Fruit fly (Drosophila melanogaster) whole organism, embryonic: ENCODE results near the gene CG13471.

ENCODE experiments used
- Atf3 ChIP-seq: fragments of 200-800 bp; sonication (Bioruptor generic); optimal IDR thresholded peaks from 3 replicates; lab custom pipeline; 2016; ENCODE audit warnings: missing biosample characterization, missing genetic modification characterization
- Atf6 ChIP-seq: fragments of 200-800 bp; sonication (Bioruptor generic); IDR thresholded peaks from 2 replicates; pipeline ENCODE4 v1.3.6; 2022; ENCODE audit warnings: missing biosample characterization, missing genetic modification characterization
- B-H2 ChIP-seq: fragments of 200-800 bp; sonication (Bioruptor generic); optimal IDR thresholded peaks from 2 replicates; lab custom pipeline; 2018; ENCODE audit warnings: missing biosample characterization, mild to moderate bottlenecking, missing genetic modification characterization
- BtbVII ChIP-seq: fragments of 200-800 bp; sonication (Bioruptor generic); optimal IDR thresholded peaks from 3 replicates; lab custom pipeline; 2017; ENCODE audit warnings: missing biosample characterization, mild to moderate bottlenecking, missing genetic modification characterization
- CG10147 ChIP-seq: fragments of 200-800 bp; sonication (Bioruptor generic); optimal IDR thresholded peaks from 2 replicates; lab custom pipeline; 2019; ENCODE audit warnings: missing biosample characterization, mild to moderate bottlenecking, missing genetic modification characterization, moderate library complexity
- CG1024 ChIP-seq: fragments of 200-800 bp; sonication (Bioruptor generic); IDR thresholded peaks from 2 replicates; pipeline ENCODE4 v1.3.6; 2022; ENCODE audit warnings: missing biosample characterization, missing genetic modification characterization
- CG10366 ChIP-seq: fragments of 200-800 bp; sonication (Bioruptor generic); IDR thresholded peaks from 2 replicates; pipeline ENCODE4 v1.3.6; 2022; ENCODE audit warnings: missing biosample characterization, missing genetic modification characterization
- CG10543 ChIP-seq: fragments of 200-800 bp; sonication (Bioruptor generic); optimal IDR thresholded peaks from 3 replicates; lab custom pipeline; 2017; ENCODE audit warnings: missing biosample characterization, mild to moderate bottlenecking, missing genetic modification characterization, moderate library complexity
- CG11093 ChIP-seq: fragments of 200-800 bp; sonication (Bioruptor generic); IDR thresholded peaks from 3 replicates; pipeline ENCODE4 v1.3.6; 2022; ENCODE audit warnings: missing biosample characterization, missing genetic modification characterization
- CG12155 ChIP-seq: fragments of 200-800 bp; sonication (Bioruptor generic); optimal IDR thresholded peaks from 3 replicates; lab custom pipeline; 2016; ENCODE audit warnings: missing biosample characterization, missing genetic modification characterization
- CG12299 ChIP-seq: fragments of 200-800 bp; sonication (Bioruptor generic); optimal IDR thresholded peaks from 2 replicates; lab custom pipeline; 2018; ENCODE audit warnings: missing biosample characterization, mild to moderate bottlenecking, missing genetic modification characterization
- CG13624 ChIP-seq: fragments of 200-800 bp; sonication (Bioruptor generic); optimal IDR thresholded peaks from 2 replicates; lab custom pipeline; 2016; ENCODE audit warnings: missing biosample characterization, missing genetic modification characterization
- CG14050 ChIP-seq: fragments of 200-800 bp; sonication (Bioruptor generic); IDR thresholded peaks from 3 replicates; pipeline ENCODE4 v1.3.6; 2022; ENCODE audit warnings: missing biosample characterization, missing genetic modification characterization
- CG1529 ChIP-seq: fragments of 200-800 bp; sonication (Bioruptor generic); optimal IDR thresholded peaks from 3 replicates; lab custom pipeline; 2018; ENCODE audit warnings: missing biosample characterization, missing genetic modification characterization
- CG1647 ChIP-seq: fragments of 200-800 bp; sonication (Bioruptor generic); optimal IDR thresholded peaks from 3 replicates; lab custom pipeline; 2016; ENCODE audit warnings: missing biosample characterization, missing genetic modification characterization
- CG17385 ChIP-seq: fragments of 200-800 bp; sonication (Bioruptor generic); optimal IDR thresholded peaks from 3 replicates; lab custom pipeline; 2018; ENCODE audit warnings: missing biosample characterization, mild to moderate bottlenecking, missing genetic modification characterization
- CG18011 ChIP-seq: fragments of 200-800 bp; sonication (Bioruptor generic); optimal IDR thresholded peaks from 2 replicates; lab custom pipeline; 2017; ENCODE audit warnings: missing biosample characterization, missing genetic modification characterization, mild to moderate bottlenecking, moderate library complexity, missing genotype
- CG2120 ChIP-seq: fragments of 200-800 bp; sonication (Bioruptor generic); optimal IDR thresholded peaks from 3 replicates; lab custom pipeline; 2016; ENCODE audit warnings: missing biosample characterization, missing genetic modification characterization
- CG3065 ChIP-seq: fragments of 200-800 bp; sonication (Bioruptor generic); optimal IDR thresholded peaks from 2 replicates; lab custom pipeline; 2016; ENCODE audit warnings: missing biosample characterization, missing genetic modification characterization
- CG4404 ChIP-seq: fragments of 200-800 bp; sonication (Bioruptor generic); IDR thresholded peaks from 2 replicates; pipeline ENCODE4 v1.3.6; 2022; ENCODE audit warnings: missing biosample characterization, missing genetic modification characterization
- CG6272 ChIP-seq: fragments of 200-800 bp; sonication (Bioruptor generic); IDR thresholded peaks from 2 replicates; pipeline ENCODE4 v1.3.6; 2022; ENCODE audit warnings: missing biosample characterization, missing genetic modification characterization
- CG7556 ChIP-seq: fragments of 200-800 bp; sonication (Bioruptor generic); optimal IDR thresholded peaks from 2 replicates; lab custom pipeline; 2017; ENCODE audit warnings: missing biosample characterization, mild to moderate bottlenecking, missing genetic modification characterization
- CG9215 ChIP-seq: fragments of 200-800 bp; sonication (Bioruptor generic); IDR thresholded peaks from 2 replicates; pipeline ENCODE4 v1.3.6; 2022; ENCODE audit warnings: missing biosample characterization, missing genetic modification characterization
- Chrac-16 ChIP-seq: fragments of 200-800 bp; sonication (Bioruptor generic); optimal IDR thresholded peaks from 3 replicates; lab custom pipeline; 2016; ENCODE audit warnings: missing biosample characterization, missing genetic modification characterization
- D19B ChIP-seq: fragments of 200-800 bp; sonication (Bioruptor generic); optimal IDR thresholded peaks from 2 replicates; lab custom pipeline; 2017; ENCODE audit warnings: missing biosample characterization, mild to moderate bottlenecking, missing genetic modification characterization
- E2f2 ChIP-seq: fragments of 200-800 bp; sonication (Bioruptor generic); IDR thresholded peaks from 2 replicates; pipeline ENCODE4 v1.3.6; 2022; ENCODE audit warnings: missing biosample characterization, missing genetic modification characterization
- Hand ChIP-seq: fragments of 200-800 bp; sonication (Bioruptor generic); optimal IDR thresholded peaks from 2 replicates; lab custom pipeline; 2017; ENCODE audit warnings: mild to moderate bottlenecking, missing biosample characterization, missing genetic modification reagents, missing genetic modification characterization
- Hr3 ChIP-seq: fragments of 200-800 bp; sonication (Bioruptor generic); optimal IDR thresholded peaks from 3 replicates; lab custom pipeline; 2016; ENCODE audit warnings: missing biosample characterization, missing genetic modification characterization
- Hr39 ChIP-seq: fragments of >200 bp; optimal IDR thresholded peaks from 2 replicates; lab custom pipeline; 2017
- Mrtf ChIP-seq: fragments of 200-800 bp; sonication (Bioruptor generic); IDR thresholded peaks from 3 replicates; pipeline ENCODE4 v1.3.6; 2022; ENCODE audit warnings: missing biosample characterization, missing genetic modification characterization
- Neu2 ChIP-seq: fragments of 200-800 bp; sonication (Bioruptor generic); optimal IDR thresholded peaks from 3 replicates; lab custom pipeline; 2016; ENCODE audit warnings: missing biosample characterization, missing genetic modification characterization, borderline replicate concordance
- Oli ChIP-seq: fragments of 200-800 bp; sonication (Bioruptor generic); optimal IDR thresholded peaks from 2 replicates; lab custom pipeline; 2018; ENCODE audit warnings: missing biosample characterization, mild to moderate bottlenecking, missing genetic modification characterization, moderate library complexity
- Ptx1 ChIP-seq: fragments of 200-800 bp; sonication (Bioruptor generic); IDR thresholded peaks from 2 replicates; pipeline ENCODE4 v1.3.6; 2022; ENCODE audit warnings: missing biosample characterization, missing genetic modification characterization
- Ravus ChIP-seq: fragments of 200-800 bp; sonication (Bioruptor generic); IDR thresholded peaks from 2 replicates; pipeline ENCODE4 v1.3.6; 2022; ENCODE audit warnings: missing biosample characterization, missing genetic modification characterization
- Sry-β ChIP-seq: fragments of 200-800 bp; sonication (Bioruptor generic); optimal IDR thresholded peaks from 2 replicates; lab custom pipeline; 2018; ENCODE audit warnings: missing biosample characterization, mild to moderate bottlenecking, missing genetic modification characterization, moderate library complexity
- TFAM ChIP-seq: fragments of 200-800 bp; sonication (Bioruptor generic); optimal IDR thresholded peaks from 2 replicates; lab custom pipeline; 2017; ENCODE audit warnings: missing biosample characterization, missing genetic modification characterization, inconsistent platforms
- br ChIP-seq: fragments of >200 bp; optimal IDR thresholded peaks from 2 replicates; lab custom pipeline; 2017
- ci ChIP-seq: fragments of 200-800 bp; sonication (Bioruptor generic); IDR thresholded peaks from 3 replicates; pipeline ENCODE4 v1.3.6; 2022; ENCODE audit warnings: missing biosample characterization, missing genetic modification characterization
- dati ChIP-seq: fragments of 200-800 bp; sonication (Bioruptor generic); IDR thresholded peaks from 2 replicates; pipeline ENCODE4 v1.3.6; 2022; ENCODE audit warnings: missing biosample characterization, missing genetic modification characterization
- dm ChIP-seq: fragments of 200-800 bp; sonication (Bioruptor generic); optimal IDR thresholded peaks from 3 replicates; lab custom pipeline; 2016; ENCODE audit warnings: missing biosample characterization, missing genetic modification characterization
- gcm2 ChIP-seq: fragments of 200-800 bp; sonication (Bioruptor generic); optimal IDR thresholded peaks from 2 replicates; lab custom pipeline; 2016; ENCODE audit warnings: missing biosample characterization, missing genetic modification characterization
- gro ChIP-seq: fragments of 200-800 bp; sonication (Bioruptor generic); optimal IDR thresholded peaks from 2 replicates; lab custom pipeline; 2016; ENCODE audit warnings: missing biosample characterization, missing genetic modification characterization
- jumu ChIP-seq: fragments of 200-800 bp; sonication (Bioruptor generic); optimal IDR thresholded peaks from 3 replicates; lab custom pipeline; 2016; ENCODE audit warnings: missing biosample characterization, missing genetic modification characterization
- lab ChIP-seq: fragments of 200-800 bp; sonication (Bioruptor generic); optimal IDR thresholded peaks from 3 replicates; lab custom pipeline; 2017; ENCODE audit warnings: missing biosample characterization, missing genetic modification characterization, mild to moderate bottlenecking, moderate library complexity, missing genetic modification reagents
- oc ChIP-seq: fragments of 200-800 bp; sonication (Bioruptor generic); optimal IDR thresholded peaks from 2 replicates; lab custom pipeline; 2018; ENCODE audit warnings: missing biosample characterization, mild to moderate bottlenecking, missing genetic modification characterization, moderate library complexity
- phol ChIP-seq: fragments of 200-800 bp; sonication (Bioruptor generic); optimal IDR thresholded peaks from 3 replicates; lab custom pipeline; 2018; ENCODE audit warnings: missing biosample characterization, mild to moderate bottlenecking, missing genetic modification characterization, moderate library complexity
- pnt ChIP-seq: fragments of 200-800 bp; sonication (Bioruptor generic); optimal IDR thresholded peaks from 3 replicates; lab custom pipeline; 2016; ENCODE audit warnings: missing biosample characterization, missing genetic modification characterization
- pzg ChIP-seq: fragments of 200-800 bp; sonication (Bioruptor generic); optimal IDR thresholded peaks from 3 replicates; lab custom pipeline; 2018; ENCODE audit warnings: missing biosample characterization, mild to moderate bottlenecking, missing genetic modification characterization, moderate library complexity
- scrt ChIP-seq: fragments of 200-800 bp; sonication (Bioruptor generic); optimal IDR thresholded peaks from 2 replicates; lab custom pipeline; 2018; ENCODE audit warnings: missing biosample characterization, mild to moderate bottlenecking, missing genetic modification characterization, moderate library complexity
- shn ChIP-seq: fragments of 200-800 bp; sonication (Bioruptor generic); optimal IDR thresholded peaks from 3 replicates; lab custom pipeline; 2016; ENCODE audit warnings: missing biosample characterization, missing genetic modification characterization

Gene CG13471

DNA sequence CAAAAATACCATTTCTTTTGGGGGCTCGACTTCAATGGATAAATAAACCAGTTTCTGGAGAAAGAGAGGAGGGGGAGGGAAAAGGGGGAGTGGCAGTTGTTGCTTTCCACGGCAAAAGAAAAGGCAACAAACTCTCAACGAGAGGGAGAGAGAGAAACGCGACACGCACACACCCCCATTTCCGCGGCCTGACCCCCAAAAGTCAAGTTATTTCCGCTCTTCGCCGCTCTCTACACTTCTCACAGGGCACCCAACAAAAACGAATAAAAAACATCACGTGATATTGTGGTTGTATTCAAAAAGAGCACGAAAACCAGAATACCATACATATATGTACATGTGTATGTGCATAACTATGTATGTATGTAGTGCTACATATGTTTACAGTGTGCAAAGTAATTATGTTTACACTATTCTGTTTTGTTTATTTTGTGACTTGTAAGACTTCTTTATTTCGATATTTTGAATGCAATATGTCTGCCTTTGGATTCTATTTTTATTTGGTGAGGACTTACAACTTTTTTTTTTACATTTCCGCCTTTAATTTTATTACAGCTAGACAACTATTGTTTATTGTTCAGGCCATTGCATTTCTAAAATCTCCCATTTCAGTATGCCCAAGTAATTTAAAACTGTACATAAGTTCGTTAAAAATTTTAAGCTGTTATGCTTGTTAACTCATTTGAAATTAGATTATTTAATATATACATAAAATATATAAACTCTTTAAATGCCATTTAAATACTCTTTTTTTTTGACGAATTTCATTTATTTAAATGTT lies 48.0 kb upstream of the CG13471 start (continued):
- TF ChIP-seq CG13624 (GFP tag; lab: Kevin White, UChicago) (peak; percentile 29), Hr3 (peak; percentile 59), CG1024 (GFP tag; lab: Robert Waterston, UW) (no peak), Chrac-16 (GFP tag; lab: Kevin White, UChicago) (peak; percentile 36), Atf3 (GFP tag; lab: Kevin White, UChicago) (peak; percentile 28), Mrtf (GFP tag; lab: Robert Waterston, UW) (0 out of 3 replicates have a peak, but pooled peaks have one; percentile 23), CG10147 (GFP tag; lab: Kevin White, UChicago) (peak; percentile 72), lab (GFP tag; lab: Kevin White, UChicago) (peak; percentile 64), dati (no peak), CG17385 (GFP tag; lab: Kevin White, UChicago) (peak; percentile 72), oc (tag; lab: Kevin White, UChicago) (peak; percentile 49), Ravus (GFP tag; lab: Robert Waterston, UW) (no peak), pnt (GFP tag; lab: Kevin White, UChicago) (peak; percentile 22), Hand (GFP tag; lab: Kevin White, UChicago) (no peak), shn (GFP tag; lab: Kevin White, UChicago) (peak; percentile 24), gro (GFP tag; lab: Kevin White, UChicago) (peak; percentile 64), CG18011 (no peak), phol (tag; lab: Kevin White, UChicago) (peak; percentile 81), D19B (GFP tag; lab: Kevin White, UChicago) (peak; percentile 29), CG14050 (0 out of 3 replicates have a peak, but pooled peaks have one; percentile 35), br (lab: Kevin White, UChicago) (no peak), CG11093 (GFP tag; lab: Robert Waterston, UW) (0 out of 3 replicates have a peak, but pooled peaks have one; percentile 29), CG7556 (GFP tag; lab: Kevin White, UChicago) (peak; percentile 79), gcm2 (no peak), Sry-β (GFP tag; lab: Kevin White, UChicago) (peak; percentile 23), Atf6 (GFP tag; lab: Robert Waterston, UW) (peak; percentile 35; the same call in 1 of the 2 replicates), ci (peak; percentile 74; the same call in 2 of the 3 replicates), jumu (GFP tag; lab: Kevin White, UChicago) (no peak), CG10543 (GFP tag; lab: Kevin White, UChicago) (peak; percentile 82), TFAM (GFP tag; lab: Kevin White, UChicago) (no peak), E2f2 (GFP tag; lab: Robert Waterston, UW) (no peak; the same call in 1 of the 2 replicates), CG9215 (no peak), CG12155 (no peak), Oli (peak; percentile 79), CG2120 (GFP tag; lab: Kevin White, UChicago) (peak; percentile 58), CG6272 (GFP tag; lab: Robert Waterston, UW) (no peak), CG4404 (GFP tag; lab: Robert Waterston, UW) (no peak), scrt (GFP tag; lab: Kevin White, UChicago) (peak; percentile 97), BtbVII (GFP tag; lab: Kevin White, UChicago) (peak; percentile 57), Neu2 (GFP tag; lab: Kevin White, UChicago) (no peak), CG10366 (GFP tag; lab: Robert Waterston, UW) (peak; percentile 55; the same call in 1 of the 2 replicates), B-H2 (GFP tag; lab: Kevin White, UChicago) (peak; percentile 67), CG12299 (tag; lab: Kevin White, UChicago) (peak; percentile 42), dm (GFP tag; lab: Kevin White, UChicago) (no peak), Hr39 (no peak), CG1529 (GFP tag; lab: Kevin White, UChicago) (peak; percentile 6), Ptx1 (peak; percentile 36; the same call in 1 of the 2 replicates), CG1647 (no peak), CG3065 (peak; percentile 94), pzg (GFP tag; lab: Kevin White, UChicago) (peak; percentile 1)
